Fruit fly (Drosophila melanogaster) whole organism, pupa: ENCODE results near the gene TfIIA-S.

Experiments used
- CG32121 ChIP-seq: fragments of 200-800 bp; sonication (Bioruptor generic); IDR thresholded peaks from 2 replicates; pipeline ENCODE4 v1.3.6; 2022; ENCODE audit warnings: missing biosample characterization, missing genetic modification characterization
- D1 ChIP-seq: fragments of 200-800 bp; sonication (Bioruptor generic); optimal IDR thresholded peaks from 2 replicates; lab custom pipeline; 2018; ENCODE audit warnings: missing biosample characterization, mild to moderate bottlenecking, missing genetic modification characterization, moderate library complexity
- EcR ChIP-seq: fragments of 200-800 bp; sonication (Bioruptor generic); optimal IDR thresholded peaks from 3 replicates; lab custom pipeline; 2019; ENCODE audit warnings: missing biosample characterization, missing genetic modification characterization, mild to moderate bottlenecking, moderate library complexity, missing genetic modification reagents

The TfIIA-S gene

dm6 chr3R:23846107-23846506 is 44.8 kb downstream of the TfIIA-S start:
- no peak for TF ChIP-seq D1 (tag; lab: Kevin White, UChicago)
- TF ChIP-seq CG32121 (GFP tag; lab: Robert Waterston, UW), result no peak
- no peak for TF ChIP-seq EcR (GFP tag; lab: Kevin White, UChicago)
